Worm (Caenorhabditis elegans): ENCODE measurements around the gene Y54G9A.7.

Gene Y54G9A.7

ce11 chrII:13750128-13750527 lies 24.5 kb upstream of the Y54G9A.7 start:
- TF ChIP-seq lag-1 (GFP tag; IDR thresholded peaks at IDR 0.05) (no peak), egl-44 (GFP tag; IDR thresholded peaks at IDR 0.05) (no peak), attf-5 (GFP tag; optimal IDR thresholded peaks at IDR 0.05) (no peak), bed-2 (GFP tag; IDR thresholded peaks at IDR 0.05) (no peak), T26A5.8 (tag; optimal IDR thresholded peaks at IDR 0.05) (no peak), attf-3 (GFP tag; conservative IDR thresholded peaks at IDR 0.05) (no peak), tlf-1 (GFP tag; optimal IDR thresholded peaks at IDR 0.05) (no peak), nfya-2 (GFP tag; IDR thresholded peaks at IDR 0.05) (no peak), ets-4 (GFP tag; optimal IDR thresholded peaks at IDR 0.05) (no peak), chd-7 (tag; optimal IDR thresholded peaks at IDR 0.05) (no peak), mel-28 (tag; optimal IDR thresholded peaks at IDR 0.05; ENCODE audit: borderline replicate concordance) (no peak), hlh-26 (GFP tag; conservative IDR thresholded peaks at IDR 0.05) (no peak)

DNA sequence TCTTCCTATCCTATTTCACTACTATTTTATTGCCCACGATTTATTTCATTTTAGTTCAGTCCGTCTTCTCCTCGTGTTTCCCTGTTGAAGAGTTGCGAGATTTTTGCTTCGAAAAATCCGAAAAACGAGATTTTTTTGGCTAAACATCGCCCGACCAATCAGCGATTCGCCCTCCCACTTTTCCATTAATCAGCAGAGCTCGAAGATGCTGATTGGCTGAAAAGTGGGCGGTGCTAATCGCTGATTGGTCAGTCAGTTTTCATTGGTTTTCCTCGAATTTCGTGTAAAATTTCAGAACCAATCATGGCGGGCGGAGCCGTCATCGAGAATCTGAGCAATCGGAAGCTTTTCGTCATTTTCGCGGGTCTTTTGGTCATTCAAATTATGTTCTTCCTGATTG lies 15.8 kb upstream of the Y54G9A.7 start, which contains the start of gene mig-14:
TSS of gene mig-14 (plus strand) at position 290 of the 400 bp plus-strand sequence.
- no peak for TF ChIP-seq ztf-18 (tag; optimal IDR thresholded peaks at IDR 0.05)
- TF ChIP-seq snpc-3.4 (tag; optimal IDR thresholded peaks at IDR 0.05), result no peak
- no peak for TF ChIP-seq K12H6.12 (tag; optimal IDR thresholded peaks at IDR 0.05)
- 0 out of 2 replicates have a peak, but pooled peaks have one; percentile 37 for TF ChIP-seq nfyb-1 (GFP tag; IDR thresholded peaks at IDR 0.05)
- TF ChIP-seq zim-3 (tag; optimal IDR thresholded peaks at IDR 0.05), result no peak
- no peak for TF ChIP-seq ekl-4 (GFP tag; IDR thresholded peaks at IDR 0.05)
- no peak for TF ChIP-seq nhr-120 (GFP tag; IDR thresholded peaks at IDR 0.05)
- TF ChIP-seq die-1 (tag; optimal IDR thresholded peaks at IDR 0.05), result no peak

DNA sequence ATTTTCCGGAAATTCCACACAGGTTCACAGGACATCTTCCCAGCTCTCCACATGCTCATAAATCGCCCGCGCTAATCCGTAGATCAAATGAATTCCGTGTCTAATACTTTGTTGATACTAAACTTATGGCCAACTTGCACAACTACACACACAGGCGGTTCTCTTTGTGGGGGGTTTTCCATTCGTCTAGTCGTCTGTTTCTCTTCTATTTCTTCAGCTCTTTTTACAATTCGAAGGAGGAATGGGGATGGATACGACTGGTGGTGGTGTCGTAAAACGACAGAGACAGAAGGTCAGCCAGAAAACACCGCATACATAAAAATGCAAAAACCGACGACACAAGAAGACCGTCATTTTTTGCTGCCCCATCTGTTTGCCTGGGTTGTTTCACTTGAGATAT lies 13.8 kb upstream of the Y54G9A.7 start:
- TF ChIP-seq unc-62 (GFP tag; optimal IDR thresholded peaks at IDR 0.05), result no peak
- no peak for TF ChIP-seq nhr-27 (tag; optimal IDR thresholded peaks at IDR 0.05)
- no peak for TF ChIP-seq ZK185.1 (tag; optimal IDR thresholded peaks at IDR 0.05; ENCODE audit: poor library complexity, severe bottlenecking)
- no peak for TF ChIP-seq lin-54 (GFP tag; optimal IDR thresholded peaks at IDR 0.05)
- no peak for TF ChIP-seq lag-1 (GFP tag; IDR thresholded peaks at IDR 0.05)
- no peak for TF ChIP-seq zfh-2 (GFP tag; conservative IDR thresholded peaks at IDR 0.05)
- TF ChIP-seq ztf-22 (GFP tag; optimal IDR thresholded peaks at IDR 0.05), result no peak
- TF ChIP-seq cebp-1 (GFP tag; IDR thresholded peaks at IDR 0.05), result no peak
- no peak for TF ChIP-seq cebp-1 (tag; optimal IDR thresholded peaks at IDR 0.05)
- no peak for TF ChIP-seq ceh-79 (tag; optimal IDR thresholded peaks at IDR 0.05)
- no peak for TF ChIP-seq F55B11.4 (tag; optimal IDR thresholded peaks at IDR 0.05; ENCODE audit: borderline replicate concordance, insufficient read depth)
- TF ChIP-seq mcd-1 (GFP tag; IDR thresholded peaks at IDR 0.05), result no peak
- TF ChIP-seq F23B12.7 (tag; optimal IDR thresholded peaks at IDR 0.05; ENCODE audit: insufficient read depth), result no peak
- no peak for TF ChIP-seq fkh-3 (tag; optimal IDR thresholded peaks at IDR 0.05)

DNA sequence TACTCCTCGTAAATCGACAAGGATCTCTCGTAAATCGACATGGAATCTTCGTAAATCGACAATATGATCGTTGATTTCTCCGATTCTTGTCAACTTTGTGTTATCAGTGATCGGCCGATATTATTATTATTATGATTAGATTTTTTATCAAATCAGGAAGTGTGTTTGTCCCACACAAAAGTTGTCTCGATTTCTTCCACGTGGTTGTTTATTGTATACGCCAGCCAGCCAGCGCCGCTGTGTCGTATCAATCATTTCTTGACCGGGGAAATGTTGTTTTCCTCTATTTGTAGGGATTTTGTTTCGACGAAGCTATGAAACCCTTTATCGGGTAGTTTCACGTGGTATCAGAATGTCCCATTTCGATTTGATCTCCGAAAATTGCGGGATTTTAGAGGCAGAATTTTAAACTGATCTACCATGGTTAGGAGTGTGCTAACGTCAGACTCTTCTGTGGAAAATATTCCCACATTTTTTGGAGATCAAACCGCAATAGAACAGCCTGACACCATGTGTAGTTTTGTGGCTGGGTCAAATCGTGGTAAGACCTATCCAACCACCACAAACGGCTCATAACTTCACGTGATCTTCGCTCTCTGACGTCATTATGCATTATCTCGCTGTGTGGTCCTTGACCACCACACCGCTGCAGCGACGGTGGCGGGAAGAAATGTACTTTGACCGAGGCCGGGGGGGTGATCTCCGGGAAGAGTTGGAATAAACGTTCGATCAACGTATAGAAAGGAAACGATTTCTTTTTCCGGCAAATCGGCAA lies 12.3 kb upstream of the Y54G9A.7 start:
- no peak for TF ChIP-seq snpc-3.4 (tag; optimal IDR thresholded peaks at IDR 0.05)
- TF ChIP-seq let-607 (tag; optimal IDR thresholded peaks at IDR 0.05), result peak in 1 of 2 experiments; percentile 70
- TF ChIP-seq ceh-27 (GFP tag; optimal IDR thresholded peaks at IDR 0.05), result no peak
- TF ChIP-seq xnd-1 (tag; optimal IDR thresholded peaks at IDR 0.05), result peak; percentile 14
- TF ChIP-seq nhr-80 (tag; optimal IDR thresholded peaks at IDR 0.05), result peak; percentile 49
- no peak for TF ChIP-seq aptf-3 (GFP tag; IDR thresholded peaks at IDR 0.05)
- no peak for TF ChIP-seq bed-1 (GFP tag; IDR thresholded peaks at IDR 0.05)
- no peak for TF ChIP-seq hmg-1.2 (GFP tag; IDR thresholded peaks at IDR 0.05)
- TF ChIP-seq lag-1 (GFP tag; IDR thresholded peaks at IDR 0.05), result no peak
- TF ChIP-seq cebp-2 (GFP tag; IDR thresholded peaks at IDR 0.05), result no peak
- TF ChIP-seq hlh-26 (GFP tag; conservative IDR thresholded peaks at IDR 0.05), result no peak
- no peak for TF ChIP-seq ekl-4 (GFP tag; IDR thresholded peaks at IDR 0.05)
- no peak for TF ChIP-seq attf-5 (GFP tag; optimal IDR thresholded peaks at IDR 0.05)
- no peak for TF ChIP-seq ets-4 (GFP tag; optimal IDR thresholded peaks at IDR 0.05)
- TF ChIP-seq mxl-1 (tag; optimal IDR thresholded peaks at IDR 0.05), result no peak
- no peak for TF ChIP-seq ztf-22 (GFP tag; optimal IDR thresholded peaks at IDR 0.05)
- TF ChIP-seq mcd-1 (GFP tag; IDR thresholded peaks at IDR 0.05), result no peak

All from whole organism, young adult.